Worm (Caenorhabditis elegans) whole organism, L4 larva: ENCODE data around the gene sars-2.

Experiments used
- F10B5.3 ChIP-seq: sonication (generic microtip); optimal IDR thresholded peaks from 2 replicates; lab custom pipeline; 2016; ENCODE audit warnings: mild to moderate bottlenecking, missing genetic modification characterization, missing compliant biosample characterization
- F26F4.8 ChIP-seq: fragments of 200-800 bp; sonication (Bioruptor generic); conservative IDR thresholded peaks from 2 replicates; pipeline ENCODE4 v1.3.6; 2022; ENCODE audit warnings: missing genetic modification characterization, missing compliant biosample characterization
- T20F7.1 ChIP-seq: fragments of 200-800 bp; sonication (Bioruptor generic); optimal IDR thresholded peaks from 2 replicates; lab custom pipeline; 2018; ENCODE audit warnings: mild to moderate bottlenecking, missing genetic modification characterization, missing compliant biosample characterization
- Y105C5A.15 ChIP-seq: fragments of 200-800 bp; sonication (Bioruptor generic); IDR thresholded peaks from 2 replicates; pipeline ENCODE4 v1.3.6; 2022; ENCODE audit warnings: missing genetic modification characterization, missing compliant biosample characterization
- dmd-6 ChIP-seq: fragments of 200-800 bp; sonication (Bioruptor generic); IDR thresholded peaks from 2 replicates; pipeline ENCODE4 v1.3.6; 2022; ENCODE audit warnings: missing genetic modification reagents, missing genetic modification characterization, missing compliant biosample characterization
- hif-1 ChIP-seq, 2 experiments: sonication (generic microtip); optimal IDR thresholded peaks; 2 replicates each; lab custom pipeline; 2016 to 2017; ENCODE audit warnings: missing compliant biosample characterization in 2 of 2, missing genetic modification characterization in 2 of 2, missing genetic modification reagents in 2 of 2, missing genotype in 2 of 2, mild to moderate bottlenecking in 1 of 2
- hlh-30 ChIP-seq: sonication (generic microtip); optimal IDR thresholded peaks from 2 replicates; lab custom pipeline; 2017; ENCODE audit warnings: antibody characterized with exemption, mild to moderate bottlenecking, missing genetic modification characterization, missing compliant biosample characterization; ENCODE audit not compliant: insufficient read depth
- lin-13 ChIP-seq: fragments of 150-350 bp; optimal IDR thresholded peaks from 2 replicates; lab custom pipeline; 2014; ENCODE audit warnings: missing biosample characterization, missing genetic modification reagents, missing genetic modification characterization
- lin-38 ChIP-seq: fragments of 200-800 bp; sonication (Bioruptor generic); IDR thresholded peaks from 2 replicates; pipeline ENCODE4 v1.3.6; 2022; ENCODE audit warnings: missing genetic modification reagents, missing genetic modification characterization, missing compliant biosample characterization
- mxl-3 ChIP-seq: fragments of 200-800 bp; sonication (Bioruptor generic); optimal IDR thresholded peaks from 2 replicates; lab custom pipeline; 2018; ENCODE audit warnings: mild to moderate bottlenecking, missing genetic modification characterization, missing compliant biosample characterization
- nhr-42 ChIP-seq: fragments of 200-800 bp; sonication (Bioruptor generic); IDR thresholded peaks from 2 replicates; pipeline ENCODE4 v1.3.6; 2022; ENCODE audit warnings: missing genetic modification characterization, missing compliant biosample characterization
- php-3 ChIP-seq: fragments of 200-800 bp; sonication (Bioruptor generic); IDR thresholded peaks from 2 replicates; pipeline ENCODE4 v1.3.6; 2022; ENCODE audit warnings: missing genetic modification reagents, missing genetic modification characterization, missing compliant biosample characterization
- set-16 ChIP-seq: fragments of 200-800 bp; sonication (Bioruptor generic); IDR thresholded peaks from 2 replicates; pipeline ENCODE4 v1.3.6; 2022; ENCODE audit warnings: missing genetic modification reagents, missing genetic modification characterization, missing compliant biosample characterization
- unc-62 ChIP-seq, 3 experiments: fragments of 150-350 bp in 1 of 3; sonication (generic microtip); optimal IDR thresholded peaks in 2 of 3; peaks in 1 of 3; 1 replicate in 1 of 3; 2 replicates in 2 of 3; lab custom pipeline; 2014 to 2017; ENCODE audit warnings: missing biosample characterization in 3 of 3, missing genetic modification characterization in 3 of 3, missing genetic modification reagents in 3 of 3, missing genotype in 1 of 3
- zfp-2 ChIP-seq: sonication (generic microtip); optimal IDR thresholded peaks from 2 replicates; lab custom pipeline; 2016; ENCODE audit warnings: mild to moderate bottlenecking, missing genetic modification characterization, missing compliant biosample characterization

The sars-2 gene

ce11 chrIV:4407055-4407461 is 49.6 kb downstream of the sars-2 start (continued):
- TF ChIP-seq nhr-42 (GFP tag; lab: Robert Waterston, UW), result peak; percentile 39; the same call in 1 of the 2 replicates
- peak; percentile 87 for TF ChIP-seq set-16 (GFP tag; lab: Robert Waterston, UW)
- TF ChIP-seq dmd-6, result peak; percentile 68
- peak; percentile 8 for TF ChIP-seq lin-13 (GFP tag; lab: Kevin White, UChicago)
- TF ChIP-seq T20F7.1 (GFP tag; lab: Kevin White, UChicago), result no peak

ce11 chrIV:4408714-4409113 is 51.3 kb downstream of the sars-2 start:
- TF ChIP-seq zfp-2 (tag; lab: Kevin White, UChicago), result no peak
- TF ChIP-seq F10B5.3 (tag; lab: Kevin White, UChicago), result no peak
- no peak for TF ChIP-seq lin-38 (GFP tag; lab: Robert Waterston, UW)
- peak in 1 of 2 experiments; percentile 19 for TF ChIP-seq unc-62 (GFP tag; optimal IDR thresholded peaks at IDR 0.05 in 1 of 2; lab: Kevin White, UChicago)
- no peak for TF ChIP-seq unc-62 (tag; optimal IDR thresholded peaks at IDR 0.05; lab: Kevin White, UChicago)
- 0 out of 2 replicates have a peak, but pooled peaks have one; percentile 12 for TF ChIP-seq dmd-6
- TF ChIP-seq php-3, result 0 out of 2 replicates have a peak, but pooled peaks have one; percentile 8
- TF ChIP-seq set-16 (GFP tag; lab: Robert Waterston, UW), result peak; percentile 38; the same call in 1 of the 2 replicates
- TF ChIP-seq Y105C5A.15 (GFP tag; lab: Robert Waterston, UW), result 0 out of 2 replicates have a peak, but pooled peaks have one; percentile 33
- peak; percentile 24 for TF ChIP-seq hlh-30
- TF ChIP-seq hif-1 (tag; optimal IDR thresholded peaks at IDR 0.05; lab: Kevin White, UChicago), result peak in 1 of 2 experiments; percentile 9
- TF ChIP-seq mxl-3 (GFP tag; lab: Kevin White, UChicago), result peak; percentile 22
- 0 out of 2 replicates have a peak, but pooled peaks have one; percentile 20 for TF ChIP-seq F26F4.8 (GFP tag; lab: Robert Waterston, UW)
